Fruit fly (Drosophila melanogaster) whole organism, adult: ENCODE data around the gene Alp1.

Experiments used
- CG11617 ChIP-seq: fragments of 200-800 bp; sonication (Bioruptor generic); optimal IDR thresholded peaks from 2 replicates; lab custom pipeline; 2017; ENCODE audit warnings: mild to moderate bottlenecking, missing biosample characterization, missing genetic modification reagents, missing genetic modification characterization
- CG12768 ChIP-seq: fragments of 200-800 bp; sonication (Bioruptor generic); optimal IDR thresholded peaks from 2 replicates; lab custom pipeline; 2017; ENCODE audit warnings: missing biosample characterization, missing genetic modification characterization, mild to moderate bottlenecking, moderate library complexity, missing genetic modification reagents
- CG14711 ChIP-seq: fragments of 200-800 bp; sonication (Bioruptor generic); optimal IDR thresholded peaks from 2 replicates; lab custom pipeline; 2018; ENCODE audit warnings: missing biosample characterization, mild to moderate bottlenecking, missing genetic modification characterization, moderate library complexity
- CG1620 ChIP-seq: fragments of 200-800 bp; sonication (Bioruptor generic); optimal IDR thresholded peaks from 2 replicates; lab custom pipeline; 2016; ENCODE audit warnings: missing biosample characterization, missing genetic modification characterization
- CG33017 ChIP-seq: fragments of 200-800 bp; sonication (Bioruptor generic); optimal IDR thresholded peaks from 2 replicates; lab custom pipeline; 2018; ENCODE audit warnings: missing biosample characterization, mild to moderate bottlenecking, missing genetic modification characterization, moderate library complexity
- CG5204 ChIP-seq: fragments of 200-800 bp; sonication (Bioruptor generic); optimal IDR thresholded peaks from 2 replicates; lab custom pipeline; 2016; ENCODE audit warnings: missing biosample characterization, missing genetic modification characterization
- CG7045 ChIP-seq: fragments of 200-800 bp; sonication (Bioruptor generic); optimal IDR thresholded peaks from 2 replicates; lab custom pipeline; 2017; ENCODE audit warnings: missing biosample characterization, mild to moderate bottlenecking, missing genetic modification characterization
- CG7101 ChIP-seq: fragments of 200-800 bp; sonication (Bioruptor generic); optimal IDR thresholded peaks from 2 replicates; lab custom pipeline; 2018; ENCODE audit warnings: missing biosample characterization, mild to moderate bottlenecking, missing genetic modification characterization, moderate library complexity
- Clk ChIP-seq: fragments of 200-800 bp; sonication (Bioruptor generic); optimal IDR thresholded peaks from 2 replicates; lab custom pipeline; 2017; ENCODE audit warnings: missing biosample characterization, missing genetic modification characterization
- Crg-1 ChIP-seq: fragments of 200-800 bp; sonication (Bioruptor generic); optimal IDR thresholded peaks from 2 replicates; lab custom pipeline; 2016; ENCODE audit warnings: missing biosample characterization, missing genetic modification characterization
- Hr96 ChIP-seq: fragments of 200-800 bp; sonication (Bioruptor generic); optimal IDR thresholded peaks from 2 replicates; lab custom pipeline; 2016; ENCODE audit warnings: missing biosample characterization, missing genetic modification characterization
- Mnt ChIP-seq: fragments of 200-800 bp; sonication (Bioruptor generic); optimal IDR thresholded peaks from 2 replicates; lab custom pipeline; 2016; ENCODE audit warnings: missing biosample characterization, mild to moderate bottlenecking, missing genetic modification characterization
- bab1 ChIP-seq: fragments of 200-800 bp; sonication (Bioruptor generic); optimal IDR thresholded peaks from 3 replicates; lab custom pipeline; 2019; ENCODE audit warnings: missing biosample characterization, mild to moderate bottlenecking, missing genetic modification characterization, moderate library complexity
- cic ChIP-seq: fragments of 200-800 bp; sonication (Bioruptor generic); optimal IDR thresholded peaks from 2 replicates; lab custom pipeline; 2017; ENCODE audit warnings: missing biosample characterization, mild to moderate bottlenecking, missing genetic modification characterization, moderate library complexity
- cnc ChIP-seq, 2 experiments: fragments of >200 bp; optimal IDR thresholded peaks; 2 replicates each; lab custom pipeline; 2017
- kay ChIP-seq: fragments of 200-800 bp; sonication (Bioruptor generic); peaks from one replicate; lab custom pipeline; 2016; ENCODE audit warnings: missing biosample characterization, missing genetic modification characterization, borderline replicate concordance
- ovo ChIP-seq: fragments of 200-800 bp; sonication (Bioruptor generic); optimal IDR thresholded peaks from 2 replicates; lab custom pipeline; 2016; ENCODE audit warnings: missing biosample characterization, missing genetic modification characterization
- pad ChIP-seq: fragments of 200-800 bp; sonication (Bioruptor generic); optimal IDR thresholded peaks from 3 replicates; lab custom pipeline; 2017; ENCODE audit warnings: missing biosample characterization, missing genetic modification characterization, mild to moderate bottlenecking, moderate library complexity, missing genetic modification reagents
- tj ChIP-seq: fragments of 200-800 bp; sonication (Bioruptor generic); optimal IDR thresholded peaks from 3 replicates; lab custom pipeline; 2017; ENCODE audit warnings: missing biosample characterization, mild to moderate bottlenecking, missing genetic modification characterization, moderate library complexity
- toe ChIP-seq: fragments of 200-800 bp; sonication (Bioruptor generic); optimal IDR thresholded peaks from 2 replicates; lab custom pipeline; 2016; ENCODE audit warnings: missing biosample characterization, missing genetic modification characterization

Alp1 gene

dm6 chr3L:21477866-21478265 is 33.2 kb upstream of the Alp1 start:
- TF ChIP-seq kay (peak; percentile 72), cic (no peak)

- TF ChIP-seq cic = no peak
- TF ChIP-seq CG1620 (GFP tag; lab: Kevin White, UChicago) = no peak
- TF ChIP-seq Clk (GFP tag; lab: Kevin White, UChicago) = no peak
- no peak for TF ChIP-seq CG7045 (GFP tag; lab: Kevin White, UChicago)
- TF ChIP-seq Mnt = no peak
- no peak for TF ChIP-seq toe (GFP tag; lab: Kevin White, UChicago)
- no peak for TF ChIP-seq Crg-1 (GFP tag; lab: Kevin White, UChicago)
- no peak for TF ChIP-seq CG7101
- TF ChIP-seq ovo (GFP tag; lab: Kevin White, UChicago) = no peak
- no peak for TF ChIP-seq CG11617
- TF ChIP-seq CG5204 = no peak
- no peak for TF ChIP-seq CG14711 (tag; lab: Kevin White, UChicago)
These were observed 31.9 kb upstream of the Alp1 start, which contains the start of gene croc for dm6 chr3L:21476429-21477006. Gene croc (minus strand): TSS chr3L:21476479.

- TF ChIP-seq cic (no peak), CG12768 (no peak), toe (GFP tag; lab: Kevin White, UChicago) (no peak), CG1620 (GFP tag; lab: Kevin White, UChicago) (no peak), ovo (GFP tag; lab: Kevin White, UChicago) (no peak), CG7101 (no peak), Crg-1 (GFP tag; lab: Kevin White, UChicago) (no peak), CG14711 (tag; lab: Kevin White, UChicago) (no peak), kay (no peak), pad (no peak), cnc (optimal IDR thresholded peaks at IDR 0.05; lab: Kevin White, UChicago) (no peak), tj (GFP tag; lab: Kevin White, UChicago) (no peak), CG11617 (no peak), CG7045 (GFP tag; lab: Kevin White, UChicago) (no peak), Hr96 (GFP tag; lab: Kevin White, UChicago) (no peak)
These were observed 27.3 kb upstream of the Alp1 start for dm6 chr3L:21471895-21472294.

- TF ChIP-seq ovo (GFP tag; lab: Kevin White, UChicago) = no peak
- no peak for TF ChIP-seq bab1 (GFP tag; lab: Kevin White, UChicago)
- no peak for TF ChIP-seq CG14711 (tag; lab: Kevin White, UChicago)
- TF ChIP-seq toe (GFP tag; lab: Kevin White, UChicago) = no peak
- TF ChIP-seq Hr96 (GFP tag; lab: Kevin White, UChicago) = no peak
- no peak for TF ChIP-seq Crg-1 (GFP tag; lab: Kevin White, UChicago)
- no peak for TF ChIP-seq kay
- no peak for TF ChIP-seq CG33017 (tag; lab: Kevin White, UChicago)
- TF ChIP-seq CG7045 (GFP tag; lab: Kevin White, UChicago) = no peak
- TF ChIP-seq CG12768 = no peak
- no peak for TF ChIP-seq cic
- TF ChIP-seq Clk (GFP tag; lab: Kevin White, UChicago) = no peak
- TF ChIP-seq pad = no peak
- TF ChIP-seq tj (GFP tag; lab: Kevin White, UChicago) = no peak
- TF ChIP-seq CG11617 = no peak
- no peak for TF ChIP-seq cnc (optimal IDR thresholded peaks at IDR 0.05; lab: Kevin White, UChicago)
- no peak for TF ChIP-seq CG1620 (GFP tag; lab: Kevin White, UChicago)
- no peak for TF ChIP-seq CG7101
- TF ChIP-seq CG5204 = no peak
- TF ChIP-seq Mnt = no peak
These were observed 20.9 kb upstream of the Alp1 start for dm6 chr3L:21465261-21466112.

dm6 chr3L:21464240-21464639 is 19.6 kb upstream of the Alp1 start:
- TF ChIP-seq CG7045 (GFP tag; lab: Kevin White, UChicago) = no peak
- no peak for TF ChIP-seq bab1 (GFP tag; lab: Kevin White, UChicago)
- no peak for TF ChIP-seq CG5204
- no peak for TF ChIP-seq CG11617
- TF ChIP-seq CG33017 (tag; lab: Kevin White, UChicago) = no peak
- no peak for TF ChIP-seq Clk (GFP tag; lab: Kevin White, UChicago)

- TF ChIP-seq cic = no peak
- TF ChIP-seq CG11617 = no peak
- no peak for TF ChIP-seq ovo (GFP tag; lab: Kevin White, UChicago)
- TF ChIP-seq kay = no peak
- no peak for TF ChIP-seq CG7101
- no peak for TF ChIP-seq CG12768
- TF ChIP-seq bab1 (GFP tag; lab: Kevin White, UChicago) = no peak
- no peak for TF ChIP-seq CG14711 (tag; lab: Kevin White, UChicago)
- no peak for TF ChIP-seq cnc (optimal IDR thresholded peaks at IDR 0.05; lab: Kevin White, UChicago)
These were observed 18.2 kb upstream of the Alp1 start for dm6 chr3L:21462860-21463259.
